Fruit fly (Drosophila melanogaster): ENCODE results near the gene CG7768.

The CG7768 gene

dm6 chr3L:14217677-14218254, at the start of gene CG7768:
Gene CG7768 (plus strand): TSS chr3L:14218204.
- no peak for TF ChIP-seq CTCF (optimal IDR thresholded peaks at IDR 0.05)
- TF ChIP-seq CG8478 (optimal IDR thresholded peaks at IDR 0.05): no peak

dm6 chr3L:14170531-14170930, 47.5 kb upstream of the CG7768 start:
- no peak for TF ChIP-seq CTCF (optimal IDR thresholded peaks at IDR 0.05)
- TF ChIP-seq CG8478 (optimal IDR thresholded peaks at IDR 0.05): no peak

dm6 chr3L:14172174-14172940, 45.6 kb upstream of the CG7768 start:
- no peak for TF ChIP-seq CTCF (optimal IDR thresholded peaks at IDR 0.05)

dm6 chr3L:14173325-14173724, 44.7 kb upstream of the CG7768 start:
- TF ChIP-seq CTCF (optimal IDR thresholded peaks at IDR 0.05) (no peak), CG8478 (optimal IDR thresholded peaks at IDR 0.05) (no peak)

- TF ChIP-seq CTCF (optimal IDR thresholded peaks at IDR 0.05): no peak
- TF ChIP-seq CG8478 (optimal IDR thresholded peaks at IDR 0.05): no peak
These were observed 43.8 kb upstream of the CG7768 start for dm6 chr3L:14174197-14174596.

dm6 chr3L:14177476-14178179, 40.4 kb upstream of the CG7768 start:
- TF ChIP-seq CG8478 (optimal IDR thresholded peaks at IDR 0.05) (no peak), CTCF (optimal IDR thresholded peaks at IDR 0.05) (peak; percentile 30 to 33)

- TF ChIP-seq CTCF (optimal IDR thresholded peaks at IDR 0.05) (no peak), CG8478 (optimal IDR thresholded peaks at IDR 0.05) (no peak)
These were observed 39.5 kb upstream of the CG7768 start, which contains the start of gene D for dm6 chr3L:14178520-14178919. Gene D (minus strand): TSS chr3L:14178620.

dm6 chr3L:14185049-14185448, 33.0 kb upstream of the CG7768 start:
- TF ChIP-seq CTCF (optimal IDR thresholded peaks at IDR 0.05): no peak
- no peak for TF ChIP-seq CG8478 (optimal IDR thresholded peaks at IDR 0.05)

dm6 chr3L:14189431-14189830, 28.6 kb upstream of the CG7768 start, which contains the start of gene nan:
Gene nan (minus strand): TSS chr3L:14189648.
- TF ChIP-seq CTCF (optimal IDR thresholded peaks at IDR 0.05): no peak
- no peak for TF ChIP-seq CG8478 (optimal IDR thresholded peaks at IDR 0.05)

dm6 chr3L:14189957-14190624, 27.9 kb upstream of the CG7768 start:
- TF ChIP-seq CTCF (optimal IDR thresholded peaks at IDR 0.05) (peak; percentile 36 to 61), CG8478 (optimal IDR thresholded peaks at IDR 0.05) (no peak)

- TF ChIP-seq CG8478 (optimal IDR thresholded peaks at IDR 0.05) (no peak), CTCF (optimal IDR thresholded peaks at IDR 0.05) (peak in 1 of 2 experiments; percentile 6)
These were observed 27.2 kb upstream of the CG7768 start, which contains the start of gene nuf for dm6 chr3L:14190625-14191475. Gene nuf (plus strand): TSS chr3L:14190870.

dm6 chr3L:14191476-14191752, 26.6 kb upstream of the CG7768 start:
- TF ChIP-seq CG8478 (optimal IDR thresholded peaks at IDR 0.05) (no peak), CTCF (optimal IDR thresholded peaks at IDR 0.05) (no peak)

- TF ChIP-seq CG8478 (optimal IDR thresholded peaks at IDR 0.05) (no peak), CTCF (optimal IDR thresholded peaks at IDR 0.05) (no peak)
These were observed 24.0 kb upstream of the CG7768 start for dm6 chr3L:14193962-14194503.

dm6 chr3L:14195714-14196113, 22.3 kb upstream of the CG7768 start:
- TF ChIP-seq CG8478 (optimal IDR thresholded peaks at IDR 0.05) (no peak), CTCF (optimal IDR thresholded peaks at IDR 0.05) (no peak)

Data from S2 (cell line).